Worm (Caenorhabditis elegans): Measurements from ENCODE around the gene cul-5.

cul-5 gene

DNA sequence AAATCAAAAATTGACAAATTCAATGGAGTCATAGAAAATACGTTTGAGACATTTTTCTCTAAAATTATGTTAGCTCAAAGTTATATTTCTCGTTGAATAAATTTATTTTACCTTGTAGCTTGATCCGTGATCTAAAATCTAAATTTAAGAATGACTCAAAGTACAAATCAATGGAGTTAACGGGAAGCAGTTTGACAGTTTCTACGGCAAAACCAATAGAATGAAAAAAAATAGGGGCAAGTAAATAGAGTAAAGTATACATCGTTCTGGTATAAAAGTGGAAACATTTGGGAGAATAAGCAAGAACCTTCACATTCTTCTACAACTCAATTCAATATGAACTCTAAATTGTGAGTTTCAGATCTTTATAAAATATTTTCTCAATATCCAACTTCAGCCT is 51.6 kb downstream of the cul-5 start, which contains the start of gene fipr-6:
fipr-6 (plus strand) TSS at position 301 of the 400 bp plus-strand sequence.
- TF ChIP-seq ztf-11 (tag; optimal IDR thresholded peaks at IDR 0.05) (no peak), madf-5 (GFP tag; IDR thresholded peaks at IDR 0.05) (no peak), aly-2 (tag; optimal IDR thresholded peaks at IDR 0.05) (no peak)
